Fruit fly (Drosophila melanogaster) whole organism, embryonic: ENCODE results near the gene nod.

Source experiments
- Ada2b ChIP-seq: fragments of 200-800 bp; sonication (Bioruptor generic); IDR thresholded peaks from 2 replicates; pipeline ENCODE4 v1.3.6; 2022; ENCODE audit warnings: missing biosample characterization, missing genetic modification characterization
- CG1024 ChIP-seq: fragments of 200-800 bp; sonication (Bioruptor generic); IDR thresholded peaks from 2 replicates; pipeline ENCODE4 v1.3.6; 2022; ENCODE audit warnings: missing biosample characterization, missing genetic modification characterization
- CG11696 ChIP-seq: fragments of 200-800 bp; sonication (Bioruptor generic); IDR thresholded peaks from 2 replicates; pipeline ENCODE4 v1.3.6; 2022; ENCODE audit warnings: missing biosample characterization, missing genetic modification characterization
- CG12744 ChIP-seq: fragments of 200-800 bp; sonication (Bioruptor generic); optimal IDR thresholded peaks from 2 replicates; lab custom pipeline; 2016; ENCODE audit warnings: missing biosample characterization, missing genetic modification characterization
- CG13424 ChIP-seq: fragments of 200-800 bp; sonication (Bioruptor generic); optimal IDR thresholded peaks from 2 replicates; lab custom pipeline; 2019; ENCODE audit warnings: missing biosample characterization, mild to moderate bottlenecking, missing genetic modification characterization, moderate library complexity
- CG1529 ChIP-seq: fragments of 200-800 bp; sonication (Bioruptor generic); optimal IDR thresholded peaks from 3 replicates; lab custom pipeline; 2018; ENCODE audit warnings: missing biosample characterization, missing genetic modification characterization
- CG15479 ChIP-seq: fragments of 200-800 bp; sonication (Bioruptor generic); optimal IDR thresholded peaks from 3 replicates; lab custom pipeline; 2019; ENCODE audit warnings: missing biosample characterization, mild to moderate bottlenecking, missing genetic modification characterization, moderate library complexity
- CG17359 ChIP-seq: fragments of 200-800 bp; sonication (Bioruptor generic); optimal IDR thresholded peaks from 3 replicates; lab custom pipeline; 2018; ENCODE audit warnings: missing biosample characterization, mild to moderate bottlenecking, missing genetic modification characterization, moderate library complexity
- CG18011 ChIP-seq: fragments of 200-800 bp; sonication (Bioruptor generic); optimal IDR thresholded peaks from 2 replicates; lab custom pipeline; 2017; ENCODE audit warnings: missing biosample characterization, missing genetic modification characterization, mild to moderate bottlenecking, moderate library complexity, missing genotype
- CG18262 ChIP-seq: fragments of 200-800 bp; optimal IDR thresholded peaks from 3 replicates; lab custom pipeline; 2019; ENCODE audit warnings: missing biosample characterization, mild to moderate bottlenecking, missing genetic modification characterization, moderate library complexity
- CG30403 ChIP-seq: fragments of 200-800 bp; sonication (Bioruptor generic); optimal IDR thresholded peaks from 3 replicates; lab custom pipeline; 2016; ENCODE audit warnings: missing biosample characterization, missing genetic modification characterization
- CG3065 ChIP-seq: fragments of 200-800 bp; sonication (Bioruptor generic); optimal IDR thresholded peaks from 2 replicates; lab custom pipeline; 2016; ENCODE audit warnings: missing biosample characterization, missing genetic modification characterization
- CG32767 ChIP-seq: fragments of 200-800 bp; sonication (Bioruptor generic); IDR thresholded peaks from 2 replicates; pipeline ENCODE4 v1.3.6; 2022; ENCODE audit warnings: missing biosample characterization, missing genetic modification characterization
- CG3281 ChIP-seq: fragments of 200-800 bp; sonication (Bioruptor generic); optimal IDR thresholded peaks from 3 replicates; lab custom pipeline; 2017; ENCODE audit warnings: missing biosample characterization, mild to moderate bottlenecking, missing genetic modification characterization
- CG6689 ChIP-seq: fragments of 200-800 bp; sonication (Bioruptor generic); IDR thresholded peaks from 2 replicates; pipeline ENCODE4 v1.3.6; 2022; ENCODE audit warnings: missing biosample characterization, missing genetic modification characterization
- CG6813 ChIP-seq: fragments of 200-800 bp; sonication (Bioruptor generic); optimal IDR thresholded peaks from 2 replicates; lab custom pipeline; 2017; ENCODE audit warnings: missing biosample characterization, missing genetic modification characterization, mild to moderate bottlenecking, moderate library complexity, missing genetic modification reagents
- CG7786 ChIP-seq: fragments of 200-800 bp; sonication (Bioruptor generic); optimal IDR thresholded peaks from 2 replicates; lab custom pipeline; 2016; ENCODE audit warnings: missing biosample characterization, missing genetic modification characterization
- CG9215 ChIP-seq: fragments of 200-800 bp; sonication (Bioruptor generic); IDR thresholded peaks from 2 replicates; pipeline ENCODE4 v1.3.6; 2022; ENCODE audit warnings: missing biosample characterization, missing genetic modification characterization
- CG9609 ChIP-seq: fragments of 200-800 bp; sonication (Bioruptor generic); optimal IDR thresholded peaks from 3 replicates; lab custom pipeline; 2016; ENCODE audit warnings: missing biosample characterization, missing genetic modification characterization
- CG9727 ChIP-seq: fragments of 200-800 bp; sonication (Bioruptor generic); optimal IDR thresholded peaks from 3 replicates; lab custom pipeline; 2017; ENCODE audit warnings: missing biosample characterization, mild to moderate bottlenecking, missing genetic modification characterization
- CG9932 ChIP-seq: fragments of 200-800 bp; sonication (Bioruptor generic); IDR thresholded peaks from 2 replicates; pipeline ENCODE4 v1.3.6; 2022; ENCODE audit warnings: missing biosample characterization, missing genetic modification characterization
- Dbx ChIP-seq: fragments of 200-800 bp; sonication (Bioruptor generic); IDR thresholded peaks from 3 replicates; pipeline ENCODE4 v1.3.6; 2022; ENCODE audit warnings: missing biosample characterization, missing genetic modification characterization
- Elba2 ChIP-seq: fragments of 200-800 bp; sonication (Bioruptor generic); optimal IDR thresholded peaks from 3 replicates; lab custom pipeline; 2016; ENCODE audit warnings: missing biosample characterization, missing genetic modification characterization
- Hey ChIP-seq: fragments of 200-800 bp; sonication (Bioruptor generic); optimal IDR thresholded peaks from 3 replicates; lab custom pipeline; 2018; ENCODE audit warnings: missing biosample characterization, mild to moderate bottlenecking, missing genetic modification characterization
- Kr ChIP-seq: fragments of 200-800 bp; sonication (Bioruptor generic); optimal IDR thresholded peaks from 2 replicates; lab custom pipeline; 2017; ENCODE audit warnings: missing biosample characterization, mild to moderate bottlenecking, missing genetic modification characterization
- MESR4 ChIP-seq: fragments of 200-800 bp; sonication (Bioruptor generic); optimal IDR thresholded peaks from 2 replicates; lab custom pipeline; 2018; ENCODE audit warnings: missing biosample characterization, mild to moderate bottlenecking, missing genetic modification characterization, moderate library complexity
- NC2β ChIP-seq: fragments of 200-800 bp; sonication (Bioruptor generic); optimal IDR thresholded peaks from 2 replicates; lab custom pipeline; 2016; ENCODE audit warnings: missing biosample characterization, missing genetic modification characterization
- Ptx1 ChIP-seq: fragments of 200-800 bp; sonication (Bioruptor generic); IDR thresholded peaks from 2 replicates; pipeline ENCODE4 v1.3.6; 2022; ENCODE audit warnings: missing biosample characterization, missing genetic modification characterization
- Rfx ChIP-seq: fragments of 200-800 bp; sonication (Bioruptor generic); IDR thresholded peaks from 2 replicates; pipeline ENCODE4 v1.3.6; 2022; ENCODE audit warnings: missing biosample characterization, missing genetic modification characterization
- bcd ChIP-seq: fragments of 200-800 bp; sonication (Bioruptor generic); optimal IDR thresholded peaks from 2 replicates; lab custom pipeline; 2017; ENCODE audit warnings: missing biosample characterization, mild to moderate bottlenecking, missing genetic modification characterization
- cad ChIP-seq: fragments of >200 bp; optimal IDR thresholded peaks from 2 replicates; lab custom pipeline; 2017; ENCODE audit warnings: missing biosample characterization, missing genetic modification characterization
- dm ChIP-seq: fragments of 200-800 bp; sonication (Bioruptor generic); optimal IDR thresholded peaks from 3 replicates; lab custom pipeline; 2016; ENCODE audit warnings: missing biosample characterization, missing genetic modification characterization
- dmrt99B ChIP-seq: fragments of 200-800 bp; sonication (Bioruptor generic); optimal IDR thresholded peaks from 2 replicates; lab custom pipeline; 2018; ENCODE audit warnings: missing biosample characterization, mild to moderate bottlenecking, missing genetic modification characterization, moderate library complexity
- dpn ChIP-seq, 2 experiments: fragments of 200-800 bp; sonication (Bioruptor generic); optimal IDR thresholded peaks; 3 replicates each; lab custom pipeline; 2016; ENCODE audit warnings: missing biosample characterization in 2 of 2, missing genetic modification characterization in 2 of 2
- fd96Cb ChIP-seq: fragments of 200-800 bp; sonication (Bioruptor generic); optimal IDR thresholded peaks from 2 replicates; lab custom pipeline; 2018; ENCODE audit warnings: missing biosample characterization, mild to moderate bottlenecking, missing genetic modification characterization, moderate library complexity
- gem ChIP-seq: fragments of 200-800 bp; sonication (Bioruptor generic); optimal IDR thresholded peaks from 2 replicates; lab custom pipeline; 2019; ENCODE audit warnings: missing biosample characterization, mild to moderate bottlenecking, missing genetic modification characterization, moderate library complexity
- her ChIP-seq: fragments of 200-800 bp; sonication (Bioruptor generic); optimal IDR thresholded peaks from 2 replicates; lab custom pipeline; 2016; ENCODE audit warnings: missing biosample characterization, missing genetic modification characterization
- hkb ChIP-seq, 2 experiments: fragments of 200-800 bp in 1 of 2; fragments of >200 bp in 1 of 2; sonication (Bioruptor generic) in 1 of 2; IDR thresholded peaks in 1 of 2; optimal IDR thresholded peaks in 1 of 2; 2 replicates each; pipeline versions ENCODE4 v1.3.6 to Lab custom; 2017 to 2022; ENCODE audit warnings: missing biosample characterization in 1 of 2, missing genetic modification characterization in 1 of 2
- lola ChIP-seq, 3 experiments: fragments of >200 bp in 2 of 3; fragments of 200-800 bp in 1 of 3; sonication (Bioruptor generic) in 1 of 3; optimal IDR thresholded peaks; 2 replicates each; lab custom pipeline; 2017 to 2019; ENCODE audit warnings: missing biosample characterization in 3 of 3, missing genetic modification characterization in 3 of 3, mild to moderate bottlenecking in 1 of 3, moderate library complexity in 1 of 3
- nerfin-2 ChIP-seq: fragments of 200-800 bp; sonication (Bioruptor generic); IDR thresholded peaks from 2 replicates; pipeline ENCODE4 v1.3.6; 2022; ENCODE audit warnings: missing biosample characterization, missing genetic modification characterization; ENCODE audit not compliant: partially characterized antibody
- p53 ChIP-seq: fragments of 200-800 bp; sonication (Bioruptor generic); optimal IDR thresholded peaks from 2 replicates; lab custom pipeline; 2016; ENCODE audit warnings: missing biosample characterization, missing genetic modification characterization
- peb ChIP-seq: fragments of 200-800 bp; sonication (Bioruptor generic); IDR thresholded peaks from 2 replicates; pipeline ENCODE4 v1.3.6; 2022; ENCODE audit warnings: missing biosample characterization, missing genetic modification characterization
- pnt ChIP-seq: fragments of 200-800 bp; sonication (Bioruptor generic); optimal IDR thresholded peaks from 3 replicates; lab custom pipeline; 2016; ENCODE audit warnings: missing biosample characterization, missing genetic modification characterization
- sens ChIP-seq: fragments of 200-800 bp; sonication (Bioruptor generic); peaks from one replicate; lab custom pipeline; 2016; ENCODE audit warnings: missing biosample characterization, missing genetic modification characterization
- shn ChIP-seq: fragments of 200-800 bp; sonication (Bioruptor generic); optimal IDR thresholded peaks from 3 replicates; lab custom pipeline; 2016; ENCODE audit warnings: missing biosample characterization, missing genetic modification characterization
- vfl ChIP-seq: fragments of 200-800 bp; sonication (Bioruptor generic); optimal IDR thresholded peaks from 2 replicates; lab custom pipeline; 2016; ENCODE audit warnings: missing biosample characterization, missing genetic modification characterization
- vvl ChIP-seq: fragments of 200-800 bp; sonication (Bioruptor generic); IDR thresholded peaks from 2 replicates; pipeline ENCODE4 v1.3.6; 2022; ENCODE audit warnings: missing biosample characterization, missing genetic modification characterization
- wdn ChIP-seq: fragments of 200-800 bp; sonication (Bioruptor generic); IDR thresholded peaks from 2 replicates; pipeline ENCODE4 v1.3.6; 2022; ENCODE audit warnings: missing biosample characterization, missing genetic modification characterization
- zen ChIP-seq: fragments of 200-800 bp; sonication (Bioruptor generic); optimal IDR thresholded peaks from 3 replicates; lab custom pipeline; 2018; ENCODE audit warnings: missing biosample characterization, mild to moderate bottlenecking, missing genetic modification characterization, moderate library complexity

Gene nod

DNA sequence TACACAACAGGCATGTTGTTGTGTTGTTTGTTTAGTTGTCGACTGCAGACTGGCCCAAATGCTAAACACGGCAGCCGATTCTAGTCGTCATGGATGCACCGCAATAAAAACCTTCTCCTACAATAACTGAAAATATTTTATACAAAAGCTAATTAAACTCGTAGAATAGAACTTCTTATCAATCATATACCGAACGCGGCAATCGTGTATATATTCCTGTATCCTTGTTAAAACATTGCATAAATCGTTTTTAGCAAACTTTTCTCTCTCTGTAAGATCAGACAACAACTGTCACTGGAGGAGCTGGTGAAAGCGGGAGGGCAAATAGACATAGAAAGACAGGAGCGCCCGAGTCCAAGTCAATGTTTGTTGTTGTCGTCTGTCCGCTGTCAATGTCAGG lies 31.9 kb upstream of the nod start (continued):
- no peak for TF ChIP-seq CG7786 (GFP tag; lab: Kevin White, UChicago)
- TF ChIP-seq, all 482 proteins: peak for 149

DNA sequence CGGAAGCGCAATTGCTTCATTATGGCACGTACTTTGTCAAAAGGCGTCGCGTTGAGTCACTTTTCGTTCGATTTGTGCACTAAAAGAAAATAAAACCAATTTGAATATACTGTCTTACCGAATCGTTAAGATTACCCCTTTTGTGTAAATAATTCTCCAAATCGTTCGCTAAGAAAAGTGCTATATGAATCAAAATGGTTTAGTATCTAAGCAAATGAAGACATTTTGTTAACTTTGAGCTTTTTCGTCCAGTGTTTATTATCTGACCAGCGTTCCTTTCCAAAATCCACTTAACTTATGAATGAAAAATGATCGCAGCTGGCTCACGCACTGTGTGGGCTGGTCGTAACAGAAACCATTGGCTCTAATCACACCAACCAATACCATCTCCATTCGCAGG lies 30.5 kb upstream of the nod start:
- no peak for TF ChIP-seq CG1529 (GFP tag; lab: Kevin White, UChicago)
- no peak for TF ChIP-seq cad
- no peak for TF ChIP-seq lola (GFP tag; optimal IDR thresholded peaks at IDR 0.05; lab: Kevin White, UChicago)
- TF ChIP-seq CG6689 (GFP tag; lab: Robert Waterston, UW) = peak; percentile 23; the same call in 1 of the 2 replicates
- peak in 1 of 2 experiments; percentile 24 for TF ChIP-seq dpn (GFP tag; optimal IDR thresholded peaks at IDR 0.05; lab: Kevin White, UChicago)
- peak; percentile 26 for TF ChIP-seq her
- TF ChIP-seq bcd (GFP tag; lab: Kevin White, UChicago) = no peak
- no peak for TF ChIP-seq Kr (GFP tag; lab: Kevin White, UChicago)
- TF ChIP-seq zen = no peak
- no peak for TF ChIP-seq MESR4 (GFP tag; lab: Kevin White, UChicago)
- no peak for TF ChIP-seq NC2β (GFP tag; lab: Kevin White, UChicago)
- peak; percentile 16 for TF ChIP-seq fd96Cb
- peak; percentile 31; the same call in 1 of the 2 replicates for TF ChIP-seq CG9932 (GFP tag; lab: Robert Waterston, UW)
- peak; percentile 18 for TF ChIP-seq dmrt99B
- peak; percentile 61 for TF ChIP-seq Rfx (GFP tag; lab: Robert Waterston, UW)
- TF ChIP-seq CG3281 (GFP tag; lab: Kevin White, UChicago) = peak; percentile 33
- no peak for TF ChIP-seq vfl (GFP tag; lab: Kevin White, UChicago)
- TF ChIP-seq Dbx = no peak
- TF ChIP-seq CG9727 (GFP tag; lab: Kevin White, UChicago) = peak; percentile 11
- TF ChIP-seq Hey = no peak
- no peak for TF ChIP-seq CG18262 (tag; lab: Kevin White, UChicago)
- peak; percentile 36; the same call in 1 of the 2 replicates for TF ChIP-seq Ada2b (GFP tag; lab: Robert Waterston, UW)
- TF ChIP-seq vvl (GFP tag; lab: Robert Waterston, UW) = no peak; the same call in 1 of the 2 replicates
- TF ChIP-seq CG12744 (GFP tag; lab: Kevin White, UChicago) = no peak
- TF ChIP-seq CG15479 (GFP tag; lab: Kevin White, UChicago) = no peak
- 0 out of 2 replicates have a peak, but pooled peaks have one; percentile 34 for TF ChIP-seq Ptx1 (GFP tag; lab: Robert Waterston, UW)
- no peak for TF ChIP-seq CG18011 (GFP tag; lab: Kevin White, UChicago)
- no peak for TF ChIP-seq CG32767 (GFP tag; lab: Robert Waterston, UW)
- peak; percentile 24 for TF ChIP-seq CG17359 (tag; lab: Kevin White, UChicago)
- no peak for TF ChIP-seq CG9215 (GFP tag; lab: Robert Waterston, UW)
- TF ChIP-seq wdn (GFP tag; lab: Robert Waterston, UW) = 0 out of 2 replicates have a peak, but pooled peaks have one; percentile 8
- TF ChIP-seq CG1024 (GFP tag; lab: Robert Waterston, UW) = no peak
- no peak for TF ChIP-seq nerfin-2
- TF ChIP-seq dm (GFP tag; lab: Kevin White, UChicago) = no peak
- TF ChIP-seq CG7786 (GFP tag; lab: Kevin White, UChicago) = peak; percentile 8
- TF ChIP-seq sens (GFP tag; lab: Kevin White, UChicago) = peak; percentile 50
- no peak for TF ChIP-seq shn (GFP tag; lab: Kevin White, UChicago)
- no peak for TF ChIP-seq pnt (GFP tag; lab: Kevin White, UChicago)
- TF ChIP-seq hkb (optimal IDR thresholded peaks at IDR 0.05; lab: Kevin White, UChicago) = no peak
- TF ChIP-seq hkb (GFP tag; IDR thresholded peaks at IDR 0.05; lab: Robert Waterston, UW) = 0 out of 2 replicates have a peak, but pooled peaks have one; percentile 29
- TF ChIP-seq CG11696 (GFP tag; lab: Robert Waterston, UW) = peak; percentile 51; the same call in 1 of the 2 replicates
- TF ChIP-seq p53 = no peak
- no peak for TF ChIP-seq CG3065 (GFP tag; lab: Kevin White, UChicago)
- no peak for TF ChIP-seq CG9609 (GFP tag; lab: Kevin White, UChicago)
- no peak for TF ChIP-seq Elba2
- no peak for TF ChIP-seq CG6813
- no peak for TF ChIP-seq peb (GFP tag; lab: Robert Waterston, UW)
- peak; percentile 4 for TF ChIP-seq CG30403
- peak; percentile 7 for TF ChIP-seq CG13424 (tag; lab: Kevin White, UChicago)
- peak; percentile 52 for TF ChIP-seq gem (tag; lab: Kevin White, UChicago)
